Worm (Caenorhabditis elegans): ENCODE data around the gene nhr-20.

ce11 chrIII:4194349-4195110 lies 38.5 kb downstream of the nhr-20 start:
- no peak for TF ChIP-seq ets-7 (tag; optimal IDR thresholded peaks at IDR 0.05)
- TF ChIP-seq pes-1 (GFP tag; IDR thresholded peaks at IDR 0.05), result no peak
- TF ChIP-seq aly-1 (tag; optimal IDR thresholded peaks at IDR 0.05), result no peak
- TF ChIP-seq tra-4 (tag; optimal IDR thresholded peaks at IDR 0.05), result no peak
- no peak for TF ChIP-seq flt-1 (GFP tag; IDR thresholded peaks at IDR 0.05)
